Worm (Caenorhabditis elegans) whole organism, late embryonic: ENCODE results near the gene dsl-5.

Experiments used
- C08G9.2 ChIP-seq: sonication (generic microtip); optimal IDR thresholded peaks from 2 replicates; lab custom pipeline; 2016; ENCODE audit warnings: mild to moderate bottlenecking, missing genetic modification characterization, moderate library complexity, missing compliant biosample characterization
- C38D4.7 ChIP-seq: fragments of 200-800 bp; sonication (Bioruptor generic); optimal IDR thresholded peaks from 2 replicates; lab custom pipeline; 2018; ENCODE audit warnings: mild to moderate bottlenecking, missing genetic modification characterization, moderate library complexity, missing compliant biosample characterization
- F13H6.1 ChIP-seq: sonication (generic microtip); optimal IDR thresholded peaks from 2 replicates; lab custom pipeline; 2016; ENCODE audit warnings: missing genetic modification characterization, missing compliant biosample characterization
- K02D7.2 ChIP-seq: sonication (generic microtip); optimal IDR thresholded peaks from 2 replicates; lab custom pipeline; 2017; ENCODE audit warnings: mild to moderate bottlenecking, missing genetic modification characterization, missing compliant biosample characterization
- T23F11.4 ChIP-seq: fragments of 200-800 bp; sonication (Bioruptor generic); optimal IDR thresholded peaks from 2 replicates; lab custom pipeline; 2018; ENCODE audit warnings: mild to moderate bottlenecking, missing genetic modification characterization, missing compliant biosample characterization
- ahr-1 ChIP-seq: sonication (generic microtip); optimal IDR thresholded peaks from 2 replicates; lab custom pipeline; 2016; ENCODE audit warnings: missing genetic modification characterization, missing compliant biosample characterization
- ama-1 ChIP-seq: fragments of 150-350 bp; optimal IDR thresholded peaks from 2 replicates; lab custom pipeline; 2014
- ceh-14 ChIP-seq: sonication (generic microtip); optimal IDR thresholded peaks from 2 replicates; lab custom pipeline; 2016; ENCODE audit warnings: missing genotype, missing genetic modification characterization, missing compliant biosample characterization
- ceh-31 ChIP-seq: sonication (generic microtip); optimal IDR thresholded peaks from 2 replicates; lab custom pipeline; 2016; ENCODE audit warnings: missing genetic modification characterization, missing compliant biosample characterization
- ceh-34 ChIP-seq: sonication (generic microtip); optimal IDR thresholded peaks from 2 replicates; lab custom pipeline; 2016; ENCODE audit warnings: mild to moderate bottlenecking, missing genetic modification characterization, missing compliant biosample characterization
- ceh-45 ChIP-seq: fragments of 200-800 bp; sonication (Bioruptor generic); IDR thresholded peaks from 2 replicates; pipeline ENCODE4 v1.3.6; 2022; ENCODE audit warnings: missing genetic modification reagents, missing genetic modification characterization, missing compliant biosample characterization
- ceh-6 ChIP-seq: fragments of 200-800 bp; sonication (Bioruptor generic); optimal IDR thresholded peaks from 2 replicates; lab custom pipeline; 2018; ENCODE audit warnings: mild to moderate bottlenecking, missing genetic modification characterization, missing compliant biosample characterization
- ceh-9 ChIP-seq: sonication (generic microtip); optimal IDR thresholded peaks from 2 replicates; lab custom pipeline; 2016; ENCODE audit warnings: mild to moderate bottlenecking, missing genetic modification characterization, inconsistent platforms, missing compliant biosample characterization
- dmd-4 ChIP-seq: sonication (generic microtip); optimal IDR thresholded peaks from 2 replicates; lab custom pipeline; 2016; ENCODE audit warnings: borderline replicate concordance, missing genetic modification characterization, missing compliant biosample characterization
- ets-4 ChIP-seq: sonication (generic microtip); optimal IDR thresholded peaks from 2 replicates; lab custom pipeline; 2016; ENCODE audit warnings: missing genetic modification characterization, missing compliant biosample characterization
- fax-1 ChIP-seq: sonication (generic microtip); optimal IDR thresholded peaks from 2 replicates; lab custom pipeline; 2016; ENCODE audit warnings: missing genotype, missing genetic modification characterization, missing compliant biosample characterization
- fkh-6 ChIP-seq: sonication (generic microtip); optimal IDR thresholded peaks from 2 replicates; lab custom pipeline; 2016; ENCODE audit warnings: missing genetic modification characterization, missing compliant biosample characterization
- gmeb-2 ChIP-seq: sonication (generic microtip); optimal IDR thresholded peaks from 2 replicates; lab custom pipeline; 2016; ENCODE audit warnings: missing genetic modification characterization, inconsistent platforms, missing compliant biosample characterization
- hlh-13 ChIP-seq: fragments of 200-800 bp; sonication (Bioruptor generic); optimal IDR thresholded peaks from 2 replicates; lab custom pipeline; 2018; ENCODE audit warnings: mild to moderate bottlenecking, missing genetic modification characterization, missing compliant biosample characterization
- hlh-30 ChIP-seq: sonication (generic microtip); optimal IDR thresholded peaks from 2 replicates; lab custom pipeline; 2017; ENCODE audit warnings: antibody characterized with exemption, missing genetic modification characterization, missing compliant biosample characterization; ENCODE audit not compliant: insufficient read depth
- hlh-6 ChIP-seq: sonication (generic microtip); optimal IDR thresholded peaks from 2 replicates; lab custom pipeline; 2016; ENCODE audit warnings: missing genotype, missing genetic modification characterization, missing compliant biosample characterization
- hlh-8 ChIP-seq: sonication (generic microtip); optimal IDR thresholded peaks from 2 replicates; lab custom pipeline; 2016; ENCODE audit warnings: missing genotype, missing genetic modification characterization, missing compliant biosample characterization
- madf-2 ChIP-seq: sonication (generic microtip); optimal IDR thresholded peaks from 2 replicates; lab custom pipeline; 2017; ENCODE audit warnings: missing genetic modification characterization, missing compliant biosample characterization
- mec-3 ChIP-seq: sonication (generic microtip); optimal IDR thresholded peaks from 2 replicates; lab custom pipeline; 2016; ENCODE audit warnings: borderline replicate concordance, missing genetic modification characterization, missing compliant biosample characterization
- nhr-232 ChIP-seq: sonication (generic microtip); optimal IDR thresholded peaks from 2 replicates; lab custom pipeline; 2016; ENCODE audit warnings: missing genetic modification characterization, missing compliant biosample characterization
- odd-2 ChIP-seq: sonication (generic microtip); optimal IDR thresholded peaks from 2 replicates; lab custom pipeline; 2017; ENCODE audit warnings: antibody characterized with exemption, mild to moderate bottlenecking, missing genetic modification characterization, missing compliant biosample characterization
- pax-1 ChIP-seq: fragments of 150-350 bp; optimal IDR thresholded peaks from 2 replicates; lab custom pipeline; 2014; ENCODE audit warnings: missing biosample characterization, missing genetic modification characterization
- pha-2 ChIP-seq: sonication (generic microtip); optimal IDR thresholded peaks from 2 replicates; lab custom pipeline; 2017; ENCODE audit warnings: mild to moderate bottlenecking, missing genetic modification characterization, missing compliant biosample characterization
- sox-2 ChIP-seq: fragments of 200-800 bp; sonication (Bioruptor generic); IDR thresholded peaks from 2 replicates; pipeline ENCODE4 v1.3.6; 2022; ENCODE audit warnings: missing genetic modification reagents, missing genetic modification characterization, missing compliant biosample characterization
- sox-4 ChIP-seq: sonication (generic microtip); optimal IDR thresholded peaks from 2 replicates; lab custom pipeline; 2017; ENCODE audit warnings: mild to moderate bottlenecking, missing genetic modification characterization, inconsistent platforms, missing compliant biosample characterization
- syd-9 ChIP-seq: sonication (generic microtip); optimal IDR thresholded peaks from 2 replicates; lab custom pipeline; 2016; ENCODE audit warnings: mild to moderate bottlenecking, missing genetic modification characterization, moderate library complexity, missing compliant biosample characterization
- tbx-7 ChIP-seq: sonication (generic microtip); optimal IDR thresholded peaks from 2 replicates; lab custom pipeline; 2016; ENCODE audit warnings: missing genotype, missing genetic modification characterization, missing compliant biosample characterization
- ttx-3 ChIP-seq: sonication (generic microtip); optimal IDR thresholded peaks from 2 replicates; lab custom pipeline; 2016; ENCODE audit warnings: missing genetic modification reagents, missing genetic modification characterization, missing compliant biosample characterization
- unc-86 ChIP-seq: sonication (generic microtip); optimal IDR thresholded peaks from 2 replicates; lab custom pipeline; 2016; ENCODE audit warnings: missing genetic modification characterization, missing compliant biosample characterization
- zip-5 ChIP-seq: sonication (generic microtip); optimal IDR thresholded peaks from 2 replicates; lab custom pipeline; 2016; ENCODE audit warnings: missing genetic modification characterization, missing compliant biosample characterization
- ztf-16 ChIP-seq: sonication (generic microtip); optimal IDR thresholded peaks from 2 replicates; lab custom pipeline; 2017; ENCODE audit warnings: missing genetic modification characterization, missing compliant biosample characterization

Gene dsl-5

ce11 chrIV:11620909-11621308 is at the start of gene dsl-5:
dsl-5 (minus strand) TSS chrIV:11621009.
- TF ChIP-seq ama-1: no peak
- TF ChIP-seq ahr-1 (tag; lab: Kevin White, UChicago): no peak
- no peak for TF ChIP-seq ceh-9 (tag; lab: Kevin White, UChicago)
- TF ChIP-seq ceh-14 (tag; lab: Kevin White, UChicago): no peak
- TF ChIP-seq C38D4.7 (GFP tag; lab: Kevin White, UChicago): no peak
- TF ChIP-seq ttx-3 (tag; lab: Kevin White, UChicago): no peak
- no peak for TF ChIP-seq fax-1 (tag; lab: Kevin White, UChicago)
- no peak for TF ChIP-seq T23F11.4 (GFP tag; lab: Kevin White, UChicago)
- TF ChIP-seq hlh-30: no peak
- no peak for TF ChIP-seq dmd-4
- no peak for TF ChIP-seq pha-2 (tag; lab: Kevin White, UChicago)

ce11 chrIV:11668001-11668400 is 47.2 kb upstream of the dsl-5 start, which contains the start of gene atg-4.2:
atg-4.2 (plus strand) TSS chrIV:11668024.
- TF ChIP-seq fkh-6 (no peak), ceh-6 (GFP tag; lab: Kevin White, UChicago) (no peak), nhr-232 (tag; lab: Kevin White, UChicago) (no peak), mec-3 (tag; lab: Kevin White, UChicago) (no peak), ztf-16 (tag; lab: Kevin White, UChicago) (no peak), hlh-30 (no peak), ahr-1 (tag; lab: Kevin White, UChicago) (no peak), dmd-4 (no peak)

- TF ChIP-seq ceh-34 (tag; lab: Kevin White, UChicago): no peak
- no peak for TF ChIP-seq sox-4 (tag; lab: Kevin White, UChicago)
- TF ChIP-seq T23F11.4 (GFP tag; lab: Kevin White, UChicago): no peak
- no peak for TF ChIP-seq gmeb-2 (tag; lab: Kevin White, UChicago)
- TF ChIP-seq C38D4.7 (GFP tag; lab: Kevin White, UChicago): no peak
- no peak for TF ChIP-seq sox-2
- no peak for TF ChIP-seq C08G9.2 (tag; lab: Kevin White, UChicago)
- TF ChIP-seq zip-5 (tag; lab: Kevin White, UChicago): no peak
- TF ChIP-seq ets-4 (tag; lab: Kevin White, UChicago): no peak
- TF ChIP-seq ceh-31 (tag; lab: Kevin White, UChicago): no peak
- no peak for TF ChIP-seq odd-2
- no peak for TF ChIP-seq pax-1 (tag; lab: Kevin White, UChicago)
- no peak for TF ChIP-seq syd-9 (tag; lab: Kevin White, UChicago)
Observed at ce11 chrIV:11665010-11665409, 44.2 kb upstream of the dsl-5 start, which contains the start of gene ZK809.9. ZK809.9 (plus strand) TSS chrIV:11665310.

- TF ChIP-seq hlh-6 (tag; lab: Kevin White, UChicago) (no peak), K02D7.2 (tag; lab: Kevin White, UChicago) (no peak), F13H6.1 (tag; lab: Kevin White, UChicago) (no peak), hlh-13 (GFP tag; lab: Kevin White, UChicago) (no peak), ceh-45 (no peak), hlh-8 (tag; lab: Kevin White, UChicago) (no peak), tbx-7 (no peak), madf-2 (no peak), unc-86 (no peak), hlh-30 (no peak)
- TF ChIP-seq, all 69 proteins: peak for 0
Observed at ce11 chrIV:11659794-11660312, 39.0 kb upstream of the dsl-5 start, which contains the start of gene ZK792.1. ZK792.1 (plus strand) TSS chrIV:11659844.
